Worm (Caenorhabditis elegans) whole organism, L2 larva: Measurements from ENCODE around the gene srx-119.

Experiments used
- aly-2 ChIP-seq: fragments of 150-350 bp; optimal IDR thresholded peaks from 2 replicates; lab custom pipeline; 2014; ENCODE audit warnings: missing biosample characterization, missing genetic modification characterization
- ama-1 ChIP-seq: fragments of 150-350 bp; optimal IDR thresholded peaks from 2 replicates; lab custom pipeline; 2018; ENCODE audit warnings: inconsistent platforms
- blmp-1 ChIP-seq: sonication (generic microtip); optimal IDR thresholded peaks from 2 replicates; lab custom pipeline; 2017; ENCODE audit warnings: missing genetic modification characterization, mild to moderate bottlenecking, missing compliant biosample characterization, antibody characterized with exemption, moderate library complexity; ENCODE audit not compliant: insufficient read depth
- ceh-82 ChIP-seq: fragments of 150-350 bp; optimal IDR thresholded peaks from 2 replicates; lab custom pipeline; 2014; ENCODE audit warnings: missing biosample characterization, missing genetic modification characterization
- fos-1 ChIP-seq: fragments of 150-350 bp; optimal IDR thresholded peaks from 2 replicates; lab custom pipeline; 2014; ENCODE audit warnings: missing biosample characterization, missing genetic modification characterization
- lin-39 ChIP-seq: fragments of 150-350 bp; optimal IDR thresholded peaks from 2 replicates; lab custom pipeline; 2014; ENCODE audit warnings: missing biosample characterization, missing genetic modification reagents, missing genetic modification characterization
- mab-5 ChIP-seq: fragments of 150-350 bp; optimal IDR thresholded peaks from 2 replicates; lab custom pipeline; 2014; ENCODE audit warnings: missing biosample characterization, missing genetic modification characterization
- nhr-10 ChIP-seq: sonication (generic microtip); optimal IDR thresholded peaks from 2 replicates; lab custom pipeline; 2017; ENCODE audit warnings: missing biosample characterization, missing genetic modification characterization
- nhr-11 ChIP-seq: fragments of 150-350 bp; optimal IDR thresholded peaks from 2 replicates; lab custom pipeline; 2014; ENCODE audit warnings: missing biosample characterization, missing genetic modification characterization
- nhr-21 ChIP-seq: fragments of 150-350 bp; optimal IDR thresholded peaks from 2 replicates; lab custom pipeline; 2014; ENCODE audit warnings: missing biosample characterization, missing genetic modification characterization
- nhr-237 ChIP-seq: fragments of 150-350 bp; optimal IDR thresholded peaks from 2 replicates; lab custom pipeline; 2014; ENCODE audit warnings: missing biosample characterization, missing genetic modification characterization
- skn-1 ChIP-seq: sonication (generic microtip); optimal IDR thresholded peaks from 2 replicates; lab custom pipeline; 2017; ENCODE audit warnings: missing biosample characterization, missing genetic modification characterization
- unc-55 ChIP-seq: fragments of 150-350 bp; sonication (generic microtip); optimal IDR thresholded peaks from 3 replicates; lab custom pipeline; 2014; ENCODE audit warnings: missing biosample characterization, missing genetic modification reagents, missing genetic modification characterization
- ztf-11 ChIP-seq: sonication (generic microtip); optimal IDR thresholded peaks from 2 replicates; lab custom pipeline; 2017; ENCODE audit warnings: missing biosample characterization, missing genetic modification characterization

- TF ChIP-seq ceh-82 (tag; lab: Kevin White, UChicago), result no peak
- no peak for TF ChIP-seq ztf-11
- TF ChIP-seq nhr-10 (tag; lab: Kevin White, UChicago), result no peak
- TF ChIP-seq unc-55, result no peak
- TF ChIP-seq nhr-237 (tag; lab: Kevin White, UChicago), result no peak
- TF ChIP-seq lin-39 (tag; lab: Kevin White, UChicago), result no peak
- no peak for TF ChIP-seq nhr-11
- no peak for TF ChIP-seq skn-1
- no peak for TF ChIP-seq ama-1 (lab: Kevin White, UChicago)
- TF ChIP-seq aly-2 (tag; lab: Kevin White, UChicago), result no peak
- TF ChIP-seq blmp-1, result no peak
- no peak for TF ChIP-seq mab-5
- no peak for TF ChIP-seq nhr-21 (tag; lab: Kevin White, UChicago)
- TF ChIP-seq fos-1 (tag; lab: Kevin White, UChicago), result no peak
These were observed 8.4 kb upstream of the srx-119 start, which contains the start of gene ceh-99 for ce11 chrII:12519616-12520015.
